Worm (Caenorhabditis elegans): ENCODE results near the gene T05G5.5.

T05G5.5 gene

DNA sequence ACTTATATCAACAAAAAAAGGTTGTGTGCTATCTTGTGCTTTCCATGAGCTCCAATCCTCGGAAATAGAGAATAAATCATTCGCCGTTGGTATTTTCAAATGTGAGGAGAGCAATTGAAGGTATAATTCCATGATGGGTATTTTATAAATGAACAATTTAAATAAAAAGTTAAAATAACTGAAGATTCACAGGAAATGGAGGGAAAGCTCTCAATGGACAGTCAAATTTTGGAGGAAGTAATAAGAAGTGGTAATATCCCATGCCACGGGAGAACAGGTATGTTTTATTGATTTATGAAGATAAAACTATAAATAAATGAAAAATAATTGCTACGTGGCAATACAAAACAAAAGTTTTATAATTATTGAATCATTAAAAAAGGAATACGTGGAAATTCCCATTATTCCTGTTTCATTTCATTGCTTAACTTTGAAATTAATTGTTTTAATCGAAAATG is 31.9 kb upstream of the T05G5.5 start (continued):
- TF ChIP-seq bed-1 (GFP tag; IDR thresholded peaks at IDR 0.05), result 0 out of 2 replicates have a peak, but pooled peaks have one; percentile 14
- no peak for TF ChIP-seq let-526 (GFP tag; IDR thresholded peaks at IDR 0.05)
- peak; percentile 57 for TF ChIP-seq ztf-3 (GFP tag; optimal IDR thresholded peaks at IDR 0.05)
- peak; percentile 50; the same call in 1 of the 2 replicates for TF ChIP-seq B0336.3 (GFP tag; IDR thresholded peaks at IDR 0.05)
- no peak for TF ChIP-seq nhr-179 (tag; optimal IDR thresholded peaks at IDR 0.05)
- TF ChIP-seq nhr-80 (tag; optimal IDR thresholded peaks at IDR 0.05), result no peak
- TF ChIP-seq pbrm-1 (GFP tag; IDR thresholded peaks at IDR 0.05), result 0 out of 2 replicates have a peak, but pooled peaks have one; percentile 15

DNA sequence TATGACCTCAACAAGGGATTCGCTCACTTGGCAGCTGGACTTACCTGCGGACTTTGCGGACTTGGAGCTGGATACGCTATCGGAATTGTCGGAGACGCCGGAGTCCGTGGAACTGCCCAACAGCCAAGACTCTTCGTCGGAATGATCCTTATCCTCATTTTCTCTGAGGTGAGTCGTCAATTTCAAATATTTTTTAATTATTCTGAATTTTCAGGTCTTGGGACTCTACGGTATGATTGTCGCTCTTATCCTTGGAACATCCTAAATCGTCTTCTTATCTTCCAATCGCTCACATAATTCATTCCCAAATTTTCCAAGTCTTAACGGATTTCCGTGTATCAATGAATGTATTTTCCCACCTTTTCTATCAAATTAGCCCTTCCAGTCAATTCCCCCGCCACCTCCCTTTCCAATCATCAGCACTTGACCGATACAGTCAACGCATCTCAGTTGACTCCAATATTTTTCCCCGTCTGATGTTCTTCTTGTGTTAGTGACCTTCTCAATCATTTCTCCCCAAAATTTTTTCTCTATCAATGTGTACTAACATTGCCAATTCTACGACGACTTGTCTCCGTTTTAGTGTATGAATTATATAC is 31.4 kb upstream of the T05G5.5 start, which contains the start of gene R10E11.6:
TSS of gene R10E11.6 (plus strand) at position 524 of the 599 bp plus-strand sequence.
- peak in 1 of 2 experiments; percentile 19 for TF ChIP-seq rec-8 (tag; optimal IDR thresholded peaks at IDR 0.05)
- no peak for TF ChIP-seq let-607 (tag; optimal IDR thresholded peaks at IDR 0.05)

DNA sequence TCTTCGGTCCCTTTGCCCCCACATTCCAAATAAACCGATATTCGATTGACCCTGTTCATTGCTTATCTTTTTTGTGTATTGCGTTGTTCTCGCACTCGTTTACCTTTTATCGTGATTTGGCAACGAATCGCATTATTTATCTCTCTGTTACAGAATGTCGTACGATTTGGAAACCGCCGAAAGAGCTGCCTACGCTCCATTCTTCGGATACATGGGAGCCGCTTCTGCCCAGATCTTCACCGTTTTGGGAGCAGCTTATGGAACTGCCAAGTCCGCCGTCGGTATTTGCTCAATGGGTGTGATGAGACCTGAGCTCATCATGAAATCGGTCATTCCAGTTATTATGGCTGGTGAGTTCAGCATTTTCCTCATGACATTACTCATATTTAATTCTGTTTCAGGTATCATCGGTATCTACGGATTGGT is 30.8 kb upstream of the T05G5.5 start, which contains the start of gene vha-2:
TSS of gene vha-2 (plus strand) at position 154 of the 426 bp plus-strand sequence.
- TF ChIP-seq unc-62 (GFP tag; optimal IDR thresholded peaks at IDR 0.05), result no peak
- TF ChIP-seq pbrm-1 (GFP tag; IDR thresholded peaks at IDR 0.05), result peak; percentile 75
- TF ChIP-seq Y67H2A.10 (GFP tag; conservative IDR thresholded peaks at IDR 0.05), result no peak
- no peak for TF ChIP-seq tbx-9 (tag; optimal IDR thresholded peaks at IDR 0.05; ENCODE audit: borderline replicate concordance)
- no peak; the same call in none of the 2 replicates for TF ChIP-seq hmg-1.2 (GFP tag; IDR thresholded peaks at IDR 0.05)
- no peak for TF ChIP-seq attf-3 (GFP tag; conservative IDR thresholded peaks at IDR 0.05)
- no peak for TF ChIP-seq sea-2 (GFP tag; IDR thresholded peaks at IDR 0.05)
- peak; percentile 40 for TF ChIP-seq atf-7 (tag; optimal IDR thresholded peaks at IDR 0.05)
- no peak for TF ChIP-seq snpc-1.1 (tag; optimal IDR thresholded peaks at IDR 0.05; ENCODE audit: insufficient read depth)
- no peak for TF ChIP-seq fkh-3 (tag; optimal IDR thresholded peaks at IDR 0.05)
- no peak for TF ChIP-seq cebp-2 (GFP tag; IDR thresholded peaks at IDR 0.05)
- no peak; the same call in 1 of the 2 replicates for TF ChIP-seq F33H1.4 (GFP tag; IDR thresholded peaks at IDR 0.05)
- no peak for TF ChIP-seq attf-6 (GFP tag; IDR thresholded peaks at IDR 0.05)
- peak; percentile 76 for TF ChIP-seq tlf-1 (GFP tag; optimal IDR thresholded peaks at IDR 0.05)
- TF ChIP-seq Y53G8AR.9 (GFP tag; conservative IDR thresholded peaks at IDR 0.05), result peak; percentile 80
- TF ChIP-seq D2030.7 (GFP tag; IDR thresholded peaks at IDR 0.05), result peak; percentile 10; the same call in 1 of the 2 replicates
- TF ChIP-seq lir-1 (GFP tag; conservative IDR thresholded peaks at IDR 0.05), result no peak
- TF ChIP-seq ztf-28 (GFP tag; IDR thresholded peaks at IDR 0.05), result no peak
- peak; percentile 77 for TF ChIP-seq athp-1 (tag; optimal IDR thresholded peaks at IDR 0.05)
- TF ChIP-seq mcd-1 (GFP tag; IDR thresholded peaks at IDR 0.05), result peak; percentile 62
- TF ChIP-seq ztf-3 (GFP tag; optimal IDR thresholded peaks at IDR 0.05), result no peak
- peak; percentile 30 for TF ChIP-seq akir-1 (GFP tag; optimal IDR thresholded peaks at IDR 0.05)
- TF ChIP-seq aptf-3 (GFP tag; IDR thresholded peaks at IDR 0.05), result no peak
- peak; percentile 66 for TF ChIP-seq ets-4 (GFP tag; optimal IDR thresholded peaks at IDR 0.05)
- TF ChIP-seq ztf-18 (tag; optimal IDR thresholded peaks at IDR 0.05), result no peak
- TF ChIP-seq ccch-3 (GFP tag; optimal IDR thresholded peaks at IDR 0.05), result no peak
- peak; percentile 31 for TF ChIP-seq tbp1 (GFP tag; optimal IDR thresholded peaks at IDR 0.05)
- no peak for TF ChIP-seq lin-40 (tag; optimal IDR thresholded peaks at IDR 0.05)
- no peak for TF ChIP-seq hlh-12 (tag; optimal IDR thresholded peaks at IDR 0.05)
- TF ChIP-seq mes-4 (tag; optimal IDR thresholded peaks at IDR 0.05), result no peak
- TF ChIP-seq madf-3 (GFP tag; IDR thresholded peaks at IDR 0.05), result 0 out of 2 replicates have a peak, but pooled peaks have one; percentile 64
- TF ChIP-seq rec-8 (tag; optimal IDR thresholded peaks at IDR 0.05), result no peak
- no peak for TF ChIP-seq rcor-1 (GFP tag; IDR thresholded peaks at IDR 0.05)
- TF ChIP-seq lsl-1 (GFP tag; optimal IDR thresholded peaks at IDR 0.05), result no peak
- no peak for TF ChIP-seq mel-28 (tag; optimal IDR thresholded peaks at IDR 0.05; ENCODE audit: borderline replicate concordance)
- peak; percentile 23 for TF ChIP-seq madf-10 (tag; optimal IDR thresholded peaks at IDR 0.05)
- peak; percentile 77 for TF ChIP-seq nfyb-1 (GFP tag; IDR thresholded peaks at IDR 0.05)
